Worm (Caenorhabditis elegans) whole organism, midembryonic: Measurements from ENCODE around the gene cmtr-2.

Experiments
- T22C8.4 ChIP-seq: fragments of 200-800 bp; sonication (Bioruptor generic); IDR thresholded peaks from 2 replicates; pipeline ENCODE4 v1.3.6; 2022; ENCODE audit warnings: missing genetic modification characterization, missing compliant biosample characterization
- cog-1 ChIP-seq: sonication (generic microtip); optimal IDR thresholded peaks from 2 replicates; lab custom pipeline; 2016; ENCODE audit warnings: missing genetic modification characterization, missing compliant biosample characterization
- flt-1 ChIP-seq: fragments of 200-800 bp; sonication (Bioruptor generic); IDR thresholded peaks from 2 replicates; pipeline ENCODE4 v1.3.6; 2022; ENCODE audit warnings: missing genetic modification characterization, missing compliant biosample characterization
- klf-2 ChIP-seq: fragments of 200-800 bp; sonication (Bioruptor generic); conservative IDR thresholded peaks from 2 replicates; pipeline ENCODE4 v1.3.6; 2022; ENCODE audit warnings: missing genetic modification reagents, missing genetic modification characterization, missing compliant biosample characterization
- med-1 ChIP-seq: sonication (generic microtip); optimal IDR thresholded peaks from 2 replicates; lab custom pipeline; 2017; ENCODE audit warnings: missing genetic modification characterization, mild to moderate bottlenecking, missing compliant biosample characterization, antibody characterized with exemption, missing genetic modification reagents; ENCODE audit not compliant: insufficient read depth
- ref-1 ChIP-seq: fragments of 200-800 bp; sonication (Bioruptor generic); conservative IDR thresholded peaks from 2 replicates; pipeline ENCODE4 v1.3.6; 2022; ENCODE audit warnings: missing genetic modification reagents, missing genetic modification characterization, missing compliant biosample characterization
- tab-1 ChIP-seq: fragments of 200-800 bp; sonication (Bioruptor generic); IDR thresholded peaks from 2 replicates; pipeline ENCODE4 v1.3.6; 2022; ENCODE audit warnings: missing genetic modification characterization, missing compliant biosample characterization
- ztf-23 ChIP-seq: fragments of 200-800 bp; sonication (Bioruptor generic); IDR thresholded peaks from 2 replicates; pipeline ENCODE4 v1.3.6; 2022; ENCODE audit warnings: missing genetic modification reagents, missing genetic modification characterization, missing compliant biosample characterization
- ztf-29 ChIP-seq: fragments of 200-800 bp; sonication (Bioruptor generic); IDR thresholded peaks from 2 replicates; pipeline ENCODE4 v1.3.6; 2022; ENCODE audit warnings: missing genetic modification reagents, missing genetic modification characterization, missing compliant biosample characterization

DNA sequence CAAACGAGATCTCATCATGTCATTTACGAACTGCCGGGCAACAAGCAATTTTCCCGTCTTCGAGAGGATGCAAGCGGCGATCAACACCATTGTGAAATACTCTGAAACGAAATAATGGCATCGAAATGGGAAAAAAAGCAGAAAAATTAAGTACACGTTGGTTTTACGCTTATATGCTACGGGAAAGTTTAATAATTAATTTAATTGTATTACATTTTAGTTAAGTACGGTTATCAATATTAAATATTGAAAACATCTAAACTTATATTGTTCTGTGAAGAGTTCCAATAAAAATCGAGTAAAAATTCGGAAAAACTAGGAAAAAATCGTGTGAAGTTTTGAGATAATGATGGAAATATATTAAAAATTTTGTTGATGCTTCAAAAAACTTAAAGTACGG is 9.7 kb downstream of the cmtr-2 start, which contains the start of gene copd-1:
- TF ChIP-seq flt-1 (GFP tag; lab: Robert Waterston, UW) = no peak
- TF ChIP-seq ztf-23 (GFP tag; lab: Robert Waterston, UW) = no peak
- no peak for TF ChIP-seq T22C8.4 (GFP tag; lab: Robert Waterston, UW)
- TF ChIP-seq med-1 (GFP tag; lab: Kevin White, UChicago) = no peak
- no peak for TF ChIP-seq ztf-29 (GFP tag; lab: Robert Waterston, UW)
- TF ChIP-seq cog-1 (tag; lab: Kevin White, UChicago) = no peak
- no peak for TF ChIP-seq klf-2
- no peak for TF ChIP-seq ref-1
- no peak for TF ChIP-seq tab-1 (GFP tag; lab: Robert Waterston, UW)
